Fruit fly (Drosophila melanogaster) whole organism, embryonic: ENCODE measurements around the gene DNAlig4.

ENCODE experiments used
- ATbp ChIP-seq: fragments of 200-800 bp; sonication (Bioruptor generic); optimal IDR thresholded peaks from 2 replicates; lab custom pipeline; 2017; ENCODE audit warnings: missing biosample characterization, mild to moderate bottlenecking, missing genetic modification characterization, missing genetic modification reagents
- Asciz ChIP-seq: fragments of 200-800 bp; sonication (Bioruptor generic); optimal IDR thresholded peaks from 2 replicates; lab custom pipeline; 2017; ENCODE audit warnings: missing biosample characterization, mild to moderate bottlenecking, missing genetic modification characterization, missing genetic modification reagents
- Blimp-1 ChIP-seq: fragments of 200-800 bp; sonication (Bioruptor generic); optimal IDR thresholded peaks from 3 replicates; lab custom pipeline; 2018; ENCODE audit warnings: missing biosample characterization, missing genetic modification characterization, mild to moderate bottlenecking, moderate library complexity, missing genetic modification reagents
- CG10209 ChIP-seq: fragments of 200-800 bp; sonication (Bioruptor generic); optimal IDR thresholded peaks from 3 replicates; lab custom pipeline; 2017; ENCODE audit warnings: missing biosample characterization, mild to moderate bottlenecking, missing genetic modification characterization, missing genetic modification reagents
- CG11504 ChIP-seq: fragments of 200-800 bp; sonication (Bioruptor generic); optimal IDR thresholded peaks from 3 replicates; lab custom pipeline; 2019; ENCODE audit warnings: missing biosample characterization, mild to moderate bottlenecking, missing genetic modification characterization, moderate library complexity
- CG12744 ChIP-seq: fragments of 200-800 bp; sonication (Bioruptor generic); optimal IDR thresholded peaks from 2 replicates; lab custom pipeline; 2016; ENCODE audit warnings: missing biosample characterization, missing genetic modification characterization
- CG14965 ChIP-seq: fragments of 200-800 bp; sonication (Bioruptor generic); optimal IDR thresholded peaks from 2 replicates; lab custom pipeline; 2016; ENCODE audit warnings: missing biosample characterization, missing genetic modification characterization, borderline replicate concordance
- CG15269 ChIP-seq: fragments of 200-800 bp; sonication (Bioruptor generic); optimal IDR thresholded peaks from 2 replicates; lab custom pipeline; 2018; ENCODE audit warnings: missing biosample characterization, mild to moderate bottlenecking, missing genetic modification characterization, moderate library complexity
- CG17802 ChIP-seq: fragments of 200-800 bp; sonication (Bioruptor generic); optimal IDR thresholded peaks from 2 replicates; lab custom pipeline; 2018; ENCODE audit warnings: missing biosample characterization, mild to moderate bottlenecking, missing genetic modification characterization, moderate library complexity
- CG18262 ChIP-seq: fragments of 200-800 bp; optimal IDR thresholded peaks from 3 replicates; lab custom pipeline; 2019; ENCODE audit warnings: missing biosample characterization, mild to moderate bottlenecking, missing genetic modification characterization, moderate library complexity
- CG3163 ChIP-seq: fragments of 200-800 bp; sonication (Bioruptor generic); optimal IDR thresholded peaks from 3 replicates; lab custom pipeline; 2016; ENCODE audit warnings: missing biosample characterization, missing genetic modification characterization
- CG43689 ChIP-seq: fragments of 200-800 bp; sonication (Bioruptor generic); IDR thresholded peaks from 2 replicates; pipeline ENCODE4 v1.3.6; 2022; ENCODE audit warnings: missing biosample characterization, missing genetic modification characterization
- CG9797 ChIP-seq: fragments of 200-800 bp; sonication (Bioruptor generic); optimal IDR thresholded peaks from 3 replicates; lab custom pipeline; 2018; ENCODE audit warnings: missing biosample characterization, mild to moderate bottlenecking, missing genetic modification characterization
- Doc3 ChIP-seq: fragments of 200-800 bp; sonication (Bioruptor generic); IDR thresholded peaks from 3 replicates; pipeline ENCODE4 v1.3.6; 2022; ENCODE audit warnings: missing biosample characterization, missing genetic modification characterization; ENCODE audit not compliant: partially characterized antibody
- HLH54F ChIP-seq: fragments of 200-800 bp; sonication (Bioruptor generic); optimal IDR thresholded peaks from 3 replicates; lab custom pipeline; 2016; ENCODE audit warnings: missing biosample characterization, missing genetic modification characterization
- Hey ChIP-seq: fragments of 200-800 bp; sonication (Bioruptor generic); optimal IDR thresholded peaks from 3 replicates; lab custom pipeline; 2018; ENCODE audit warnings: missing biosample characterization, mild to moderate bottlenecking, missing genetic modification characterization
- Neu2 ChIP-seq: fragments of 200-800 bp; sonication (Bioruptor generic); optimal IDR thresholded peaks from 3 replicates; lab custom pipeline; 2016; ENCODE audit warnings: missing biosample characterization, missing genetic modification characterization, borderline replicate concordance
- Nf-YB ChIP-seq: fragments of 200-800 bp; sonication (Bioruptor generic); optimal IDR thresholded peaks from 3 replicates; lab custom pipeline; 2019; ENCODE audit warnings: missing biosample characterization, mild to moderate bottlenecking, missing genetic modification characterization, moderate library complexity
- Rfx ChIP-seq: fragments of 200-800 bp; sonication (Bioruptor generic); IDR thresholded peaks from 2 replicates; pipeline ENCODE4 v1.3.6; 2022; ENCODE audit warnings: missing biosample characterization, missing genetic modification characterization
- Rx ChIP-seq: fragments of 200-800 bp; sonication (Bioruptor generic); IDR thresholded peaks from 2 replicates; pipeline ENCODE4 v1.3.6; 2022; ENCODE audit warnings: missing biosample characterization, missing genetic modification characterization
- Sry-β ChIP-seq: fragments of 200-800 bp; sonication (Bioruptor generic); optimal IDR thresholded peaks from 2 replicates; lab custom pipeline; 2018; ENCODE audit warnings: missing biosample characterization, mild to moderate bottlenecking, missing genetic modification characterization, moderate library complexity
- Vsx1 ChIP-seq: fragments of 200-800 bp; sonication (Bioruptor generic); optimal IDR thresholded peaks from 2 replicates; lab custom pipeline; 2017; ENCODE audit warnings: missing biosample characterization, mild to moderate bottlenecking, missing genetic modification characterization, missing genetic modification reagents
- abd-A ChIP-seq: fragments of 200-800 bp; sonication (Bioruptor generic); optimal IDR thresholded peaks from 3 replicates; lab custom pipeline; 2019; ENCODE audit warnings: missing biosample characterization, mild to moderate bottlenecking, missing genetic modification characterization, moderate library complexity
- bowl ChIP-seq: fragments of 200-800 bp; sonication (Bioruptor generic); IDR thresholded peaks from 2 replicates; pipeline ENCODE4 v1.3.6; 2022; ENCODE audit warnings: missing biosample characterization, missing genetic modification characterization
- chinmo ChIP-seq: fragments of 200-800 bp; sonication (Bioruptor generic); IDR thresholded peaks from 4 replicates; pipeline ENCODE4 v1.3.6; 2022; ENCODE audit warnings: missing biosample characterization, missing genetic modification characterization; ENCODE audit not compliant: partially characterized antibody
- danr ChIP-seq: fragments of 200-800 bp; sonication (Bioruptor generic); IDR thresholded peaks from 2 replicates; pipeline ENCODE4 v1.3.6; 2022; ENCODE audit warnings: missing biosample characterization, missing genetic modification characterization
- dm ChIP-seq: fragments of 200-800 bp; sonication (Bioruptor generic); optimal IDR thresholded peaks from 3 replicates; lab custom pipeline; 2016; ENCODE audit warnings: missing biosample characterization, missing genetic modification characterization
- emc ChIP-seq: fragments of 200-800 bp; sonication (Bioruptor generic); optimal IDR thresholded peaks from 2 replicates; lab custom pipeline; 2016; ENCODE audit warnings: missing biosample characterization, missing genetic modification characterization
- eve ChIP-seq, 2 experiments: fragments of >200 bp; optimal IDR thresholded peaks; 2 replicates each; lab custom pipeline; 2017; ENCODE audit warnings: missing biosample characterization in 2 of 2, missing genetic modification characterization in 2 of 2
- exex ChIP-seq: fragments of 200-800 bp; sonication (Bioruptor generic); optimal IDR thresholded peaks from 4 replicates; lab custom pipeline; 2018; ENCODE audit warnings: missing biosample characterization, mild to moderate bottlenecking, missing genetic modification characterization, moderate library complexity
- eyg ChIP-seq: fragments of 200-800 bp; sonication (Bioruptor generic); optimal IDR thresholded peaks from 3 replicates; lab custom pipeline; 2016; ENCODE audit warnings: missing biosample characterization, missing genetic modification characterization
- ro ChIP-seq: fragments of 200-800 bp; sonication (Bioruptor generic); IDR thresholded peaks from 2 replicates; pipeline ENCODE4 v1.3.6; 2022; ENCODE audit warnings: missing biosample characterization, missing genetic modification characterization
- run ChIP-seq: fragments of 200-800 bp; sonication (Bioruptor generic); optimal IDR thresholded peaks from 3 replicates; lab custom pipeline; 2018; ENCODE audit warnings: missing biosample characterization, mild to moderate bottlenecking, missing genetic modification characterization
- sim ChIP-seq: fragments of 200-800 bp; sonication (Bioruptor generic); IDR thresholded peaks from 2 replicates; pipeline ENCODE4 v1.3.6; 2022; ENCODE audit warnings: missing biosample characterization, missing genetic modification characterization
- so ChIP-seq: fragments of 200-800 bp; sonication (Bioruptor generic); IDR thresholded peaks from 3 replicates; pipeline ENCODE4 v1.3.6; 2022; ENCODE audit warnings: missing biosample characterization, missing genetic modification characterization
- sug ChIP-seq: fragments of 200-800 bp; optimal IDR thresholded peaks from 2 replicates; lab custom pipeline; 2019; ENCODE audit warnings: missing biosample characterization, mild to moderate bottlenecking, missing genetic modification characterization, moderate library complexity
- trh ChIP-seq: fragments of 200-800 bp; sonication (Bioruptor generic); optimal IDR thresholded peaks from 2 replicates; lab custom pipeline; 2016; ENCODE audit warnings: missing biosample characterization, missing genetic modification characterization
- unpg ChIP-seq: fragments of 200-800 bp; sonication (Bioruptor generic); optimal IDR thresholded peaks from 3 replicates; lab custom pipeline; 2018; ENCODE audit warnings: missing biosample characterization, mild to moderate bottlenecking, missing genetic modification characterization, moderate library complexity
- vfl ChIP-seq: fragments of 200-800 bp; sonication (Bioruptor generic); optimal IDR thresholded peaks from 2 replicates; lab custom pipeline; 2016; ENCODE audit warnings: missing biosample characterization, missing genetic modification characterization

The DNAlig4 gene

DNA sequence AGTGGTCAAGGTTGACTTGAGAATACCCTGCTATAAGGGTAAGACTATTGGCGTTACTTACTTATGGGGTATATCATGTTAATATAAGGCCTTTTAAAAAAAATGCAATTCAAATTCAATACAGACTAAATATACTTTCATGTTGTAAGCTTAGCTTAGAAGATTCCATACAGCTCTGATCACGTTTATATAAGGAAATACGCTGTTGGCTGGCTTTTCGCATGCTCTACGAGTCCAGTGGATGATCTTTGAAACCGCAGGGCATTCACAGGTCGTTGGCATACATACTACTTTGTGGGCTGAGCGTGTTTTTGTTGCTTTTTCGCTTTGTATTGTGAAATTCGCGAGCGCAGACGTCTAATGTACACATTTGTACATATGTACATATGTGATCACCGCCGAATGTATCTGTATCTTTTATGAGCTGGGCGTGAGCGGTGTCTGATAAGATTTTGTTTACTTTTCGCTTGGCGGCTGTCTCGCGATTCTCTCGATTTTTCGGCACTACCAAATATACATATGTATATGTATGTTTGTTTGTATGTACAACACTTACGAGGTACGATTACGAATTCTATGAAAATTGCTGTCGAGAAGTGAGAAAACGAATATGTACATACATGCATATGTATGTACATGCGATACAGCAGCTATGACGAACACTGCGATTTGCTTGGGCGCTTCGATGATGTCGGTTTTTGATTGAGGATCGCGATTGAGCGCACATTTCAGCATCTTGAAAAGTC is 33.2 kb downstream of the DNAlig4 start (continued):
- peak; percentile 4 for TF ChIP-seq CG12744
- no peak for TF ChIP-seq Doc3 (GFP tag; lab: Robert Waterston, UW)
- peak; percentile 33 for TF ChIP-seq CG11504 (tag; lab: Kevin White, UChicago)
- no peak for TF ChIP-seq eve (GFP tag; optimal IDR thresholded peaks at IDR 0.05; lab: Kevin White, UChicago)
- peak; percentile 4 for TF ChIP-seq dm (GFP tag; lab: Kevin White, UChicago)
- TF ChIP-seq CG14965 (GFP tag; lab: Kevin White, UChicago), result no peak
- peak; percentile 25 for TF ChIP-seq Vsx1
- TF ChIP-seq Sry-β, result no peak
- no peak for TF ChIP-seq trh
- TF ChIP-seq CG9797 (GFP tag; lab: Kevin White, UChicago), result no peak
- TF ChIP-seq Rfx (GFP tag; lab: Robert Waterston, UW), result peak; percentile 59; the same call in 1 of the 2 replicates
- no peak for TF ChIP-seq sim (GFP tag; lab: Robert Waterston, UW)
- peak; percentile 24 for TF ChIP-seq Nf-YB (GFP tag; lab: Kevin White, UChicago)
- 0 out of 2 replicates have a peak, but pooled peaks have one; percentile 26 for TF ChIP-seq CG43689 (GFP tag; lab: Robert Waterston, UW)
- TF ChIP-seq Blimp-1, result no peak
- no peak for TF ChIP-seq CG17802
- no peak for TF ChIP-seq chinmo (GFP tag; lab: Robert Waterston, UW)
- peak; percentile 31 for TF ChIP-seq exex
- no peak for TF ChIP-seq Neu2
- TF ChIP-seq CG3163 (GFP tag; lab: Kevin White, UChicago), result no peak
- TF ChIP-seq bowl (GFP tag; lab: Robert Waterston, UW), result no peak
- peak; percentile 64; the same call in 1 of the 3 replicates for TF ChIP-seq so (GFP tag; lab: Robert Waterston, UW)
- TF ChIP-seq Rx (GFP tag; lab: Robert Waterston, UW), result no peak
- peak; percentile 70 for TF ChIP-seq ATbp (GFP tag; lab: Kevin White, UChicago)
- TF ChIP-seq CG18262 (tag; lab: Kevin White, UChicago), result peak; percentile 18
- TF ChIP-seq HLH54F (GFP tag; lab: Kevin White, UChicago), result peak; percentile 48
- TF ChIP-seq ro (GFP tag; lab: Robert Waterston, UW), result no peak
- TF ChIP-seq Hey (tag; lab: Kevin White, UChicago), result peak; percentile 59
- no peak for TF ChIP-seq unpg
- TF ChIP-seq vfl (GFP tag; lab: Kevin White, UChicago), result no peak
- TF ChIP-seq eyg (GFP tag; lab: Kevin White, UChicago), result no peak
- TF ChIP-seq CG15269 (tag; lab: Kevin White, UChicago), result peak; percentile 34
- TF ChIP-seq CG10209 (GFP tag; lab: Kevin White, UChicago), result peak; percentile 63
- TF ChIP-seq run (tag; lab: Kevin White, UChicago), result no peak
- no peak for TF ChIP-seq emc (GFP tag; lab: Kevin White, UChicago)
- TF ChIP-seq Asciz (GFP tag; lab: Kevin White, UChicago), result peak; percentile 36
- no peak for TF ChIP-seq danr
- TF ChIP-seq sug (tag; lab: Kevin White, UChicago), result peak; percentile 63
- peak; percentile 52 for TF ChIP-seq abd-A (tag; lab: Kevin White, UChicago)
